Worm (Caenorhabditis elegans): ENCODE measurements around the gene gyf-1.

gyf-1 gene

ce11 chrII:6651719-6652118, 32.3 kb upstream of the gyf-1 start, which contains the start of gene sra-26:
Gene sra-26, minus strand, starts transcription at chrII:6651819.
- no peak for TF ChIP-seq elt-2 (tag; optimal IDR thresholded peaks at IDR 0.05)
- TF ChIP-seq ceh-45 (GFP tag; IDR thresholded peaks at IDR 0.05): no peak
- no peak for TF ChIP-seq unc-42 (tag; optimal IDR thresholded peaks at IDR 0.05)
- no peak for TF ChIP-seq fax-1 (tag; optimal IDR thresholded peaks at IDR 0.05)
- no peak for TF ChIP-seq ceh-2 (tag; optimal IDR thresholded peaks at IDR 0.05)
- TF ChIP-seq hlh-30 (tag; optimal IDR thresholded peaks at IDR 0.05; ENCODE audit: insufficient read depth): no peak
- TF ChIP-seq ets-4 (tag; optimal IDR thresholded peaks at IDR 0.05): no peak
- TF ChIP-seq F13H6.1 (tag; optimal IDR thresholded peaks at IDR 0.05): no peak
- no peak for TF ChIP-seq unc-3 (GFP tag; conservative IDR thresholded peaks at IDR 0.05)
- no peak for TF ChIP-seq unc-3 (tag; optimal IDR thresholded peaks at IDR 0.05)
- no peak for TF ChIP-seq pag-3 (tag; optimal IDR thresholded peaks at IDR 0.05; ENCODE audit: borderline replicate concordance)
- TF ChIP-seq K02D7.2 (tag; optimal IDR thresholded peaks at IDR 0.05): no peak
- TF ChIP-seq sox-2 (GFP tag; IDR thresholded peaks at IDR 0.05): no peak
- no peak for TF ChIP-seq dve-1 (tag; optimal IDR thresholded peaks at IDR 0.05)
- TF ChIP-seq ceh-34 (tag; optimal IDR thresholded peaks at IDR 0.05): no peak
- no peak for TF ChIP-seq sdc-2 (tag; optimal IDR thresholded peaks at IDR 0.05)
- TF ChIP-seq eyg-1 (tag; optimal IDR thresholded peaks at IDR 0.05): no peak

ce11 chrII:6654284-6654683, 29.8 kb upstream of the gyf-1 start, which contains the start of gene T19D12.9:
Gene T19D12.9, minus strand, starts transcription at chrII:6654384.
- TF ChIP-seq tbx-7 (tag; optimal IDR thresholded peaks at IDR 0.05) (no peak), ceh-48 (tag; optimal IDR thresholded peaks at IDR 0.05) (no peak), C38D4.7 (GFP tag; optimal IDR thresholded peaks at IDR 0.05) (no peak), ceh-2 (tag; optimal IDR thresholded peaks at IDR 0.05) (no peak), K09A11.1 (tag; optimal IDR thresholded peaks at IDR 0.05; ENCODE audit: insufficient read depth) (no peak), ceh-9 (tag; optimal IDR thresholded peaks at IDR 0.05) (no peak), unc-42 (tag; optimal IDR thresholded peaks at IDR 0.05) (no peak), ceh-14 (tag; optimal IDR thresholded peaks at IDR 0.05) (no peak), syd-9 (tag; optimal IDR thresholded peaks at IDR 0.05) (no peak), F13H6.1 (tag; optimal IDR thresholded peaks at IDR 0.05) (no peak), ets-4 (tag; optimal IDR thresholded peaks at IDR 0.05) (no peak)

- TF ChIP-seq pros-1 (tag; optimal IDR thresholded peaks at IDR 0.05) (no peak), ahr-1 (tag; optimal IDR thresholded peaks at IDR 0.05) (no peak), lim-6 (tag; optimal IDR thresholded peaks at IDR 0.05) (no peak), ttx-3 (tag; optimal IDR thresholded peaks at IDR 0.05) (no peak)
Measured at ce11 chrII:6658766-6659165, 25.3 kb upstream of the gyf-1 start, which contains the start of gene T19D12.10. Gene T19D12.10, minus strand, starts transcription at chrII:6658866.

- TF ChIP-seq Y22D7AL.16 (tag; optimal IDR thresholded peaks at IDR 0.05) (no peak), tbx-7 (tag; optimal IDR thresholded peaks at IDR 0.05) (no peak), T23F11.4 (GFP tag; optimal IDR thresholded peaks at IDR 0.05) (no peak), ceh-18 (tag; optimal IDR thresholded peaks at IDR 0.05) (no peak), elt-2 (tag; optimal IDR thresholded peaks at IDR 0.05) (peak; percentile 18), dve-1 (tag; optimal IDR thresholded peaks at IDR 0.05) (no peak), hlh-15 (tag; optimal IDR thresholded peaks at IDR 0.05) (no peak), lin-11 (tag; optimal IDR thresholded peaks at IDR 0.05) (no peak), F13H6.1 (tag; optimal IDR thresholded peaks at IDR 0.05) (no peak)
Measured at ce11 chrII:6661211-6661610, 22.8 kb upstream of the gyf-1 start, which contains the start of gene T19D12.2. Gene T19D12.2, plus strand, starts transcription at chrII:6661335.

- TF ChIP-seq ceh-45 (GFP tag; IDR thresholded peaks at IDR 0.05) (no peak), ceh-30 (tag; optimal IDR thresholded peaks at IDR 0.05) (no peak), nhr-232 (tag; optimal IDR thresholded peaks at IDR 0.05) (no peak), ceh-6 (GFP tag; optimal IDR thresholded peaks at IDR 0.05) (no peak), pat-9 (tag; optimal IDR thresholded peaks at IDR 0.05) (no peak), nhr-11 (tag; optimal IDR thresholded peaks at IDR 0.05) (no peak), ceh-24 (tag; optimal IDR thresholded peaks at IDR 0.05) (no peak), ttx-3 (tag; optimal IDR thresholded peaks at IDR 0.05) (no peak), dmd-4 (tag; optimal IDR thresholded peaks at IDR 0.05; ENCODE audit: borderline replicate concordance) (no peak), lim-6 (tag; optimal IDR thresholded peaks at IDR 0.05) (no peak), pqm-1 (tag; optimal IDR thresholded peaks at IDR 0.05) (no peak), fkh-10 (GFP tag; optimal IDR thresholded peaks at IDR 0.05) (no peak), pag-3 (tag; optimal IDR thresholded peaks at IDR 0.05; ENCODE audit: borderline replicate concordance) (no peak)
Measured at ce11 chrII:6663799-6664198, 20.2 kb upstream of the gyf-1 start.

All from whole organism, late embryonic.